Fruit fly (Drosophila melanogaster) whole organism, embryonic: ENCODE data around the gene CG8562.
A peak's percentile ranks its signal among the peaks of the same experiment; 100 is the strongest.

Experiments
- Asciz ChIP-seq: fragments of 200-800 bp; sonication (Bioruptor generic); optimal IDR thresholded peaks from 2 replicates; lab custom pipeline; 2017; ENCODE audit warnings: missing biosample characterization, mild to moderate bottlenecking, missing genetic modification characterization, missing genetic modification reagents
- Atf-2 ChIP-seq: fragments of 200-800 bp; sonication (Bioruptor generic); optimal IDR thresholded peaks from 2 replicates; lab custom pipeline; 2016; ENCODE audit warnings: missing biosample characterization, missing genetic modification characterization
- CG10565 ChIP-seq: fragments of 200-800 bp; sonication (Bioruptor generic); optimal IDR thresholded peaks from 3 replicates; lab custom pipeline; 2016; ENCODE audit warnings: missing biosample characterization, mild to moderate bottlenecking, missing genetic modification characterization
- CG11247 ChIP-seq: fragments of 200-800 bp; sonication (Bioruptor generic); IDR thresholded peaks from 2 replicates; pipeline ENCODE4 v1.3.6; 2022; ENCODE audit warnings: missing biosample characterization, missing genetic modification characterization
- CG12659 ChIP-seq: fragments of 200-800 bp; sonication (Bioruptor generic); optimal IDR thresholded peaks from 3 replicates; lab custom pipeline; 2017; ENCODE audit warnings: mild to moderate bottlenecking, missing biosample characterization, missing genetic modification reagents, missing genetic modification characterization
- CG14710 ChIP-seq: fragments of 200-800 bp; sonication (Bioruptor generic); optimal IDR thresholded peaks from 3 replicates; lab custom pipeline; 2019; ENCODE audit warnings: missing biosample characterization, mild to moderate bottlenecking, missing genetic modification characterization, moderate library complexity
- CG1647 ChIP-seq: fragments of 200-800 bp; sonication (Bioruptor generic); optimal IDR thresholded peaks from 3 replicates; lab custom pipeline; 2016; ENCODE audit warnings: missing biosample characterization, missing genetic modification characterization
- CG17359 ChIP-seq: fragments of 200-800 bp; sonication (Bioruptor generic); optimal IDR thresholded peaks from 3 replicates; lab custom pipeline; 2018; ENCODE audit warnings: missing biosample characterization, mild to moderate bottlenecking, missing genetic modification characterization, moderate library complexity
- CG17829 ChIP-seq: fragments of 200-800 bp; optimal IDR thresholded peaks from 2 replicates; lab custom pipeline; 2019; ENCODE audit warnings: missing biosample characterization, mild to moderate bottlenecking, missing genetic modification characterization, moderate library complexity
- CG1792 ChIP-seq: fragments of 200-800 bp; sonication (Bioruptor generic); optimal IDR thresholded peaks from 2 replicates; lab custom pipeline; 2016; ENCODE audit warnings: missing biosample characterization, missing genetic modification characterization
- CG2712 ChIP-seq: fragments of 200-800 bp; optimal IDR thresholded peaks from 3 replicates; lab custom pipeline; 2019; ENCODE audit warnings: missing biosample characterization, mild to moderate bottlenecking, missing genetic modification characterization, moderate library complexity
- CG31388 ChIP-seq: fragments of 200-800 bp; sonication (Bioruptor generic); optimal IDR thresholded peaks from 2 replicates; lab custom pipeline; 2016; ENCODE audit warnings: missing biosample characterization, missing genetic modification characterization
- CG3726 ChIP-seq: fragments of 200-800 bp; sonication (Bioruptor generic); IDR thresholded peaks from 3 replicates; pipeline ENCODE4, ENCODE4 v1.3.6; 2022; ENCODE audit warnings: missing biosample characterization, missing genetic modification characterization
- CG5953 ChIP-seq: fragments of 200-800 bp; sonication (Bioruptor generic); IDR thresholded peaks from 2 replicates; pipeline ENCODE4 v1.3.6; 2022; ENCODE audit warnings: missing biosample characterization, missing genetic modification characterization
- CG6175 ChIP-seq: fragments of 200-800 bp; sonication (Bioruptor generic); IDR thresholded peaks from 3 replicates; pipeline ENCODE4 v1.3.6; 2022; ENCODE audit warnings: missing biosample characterization, missing genetic modification characterization
- CG7987 ChIP-seq: fragments of 200-800 bp; sonication (Bioruptor generic); optimal IDR thresholded peaks from 2 replicates; lab custom pipeline; 2018; ENCODE audit warnings: missing biosample characterization, mild to moderate bottlenecking, missing genetic modification characterization, moderate library complexity
- CTCF ChIP-seq: fragments of 200-800 bp; sonication (Bioruptor generic); optimal IDR thresholded peaks from 2 replicates; lab custom pipeline; 2017; ENCODE audit warnings: missing biosample characterization, mild to moderate bottlenecking, missing genetic modification characterization, moderate library complexity
- Dll ChIP-seq: fragments of 200-800 bp; sonication (Bioruptor generic); IDR thresholded peaks from 4 replicates; pipeline ENCODE4 v1.3.6; 2022; ENCODE audit warnings: missing biosample characterization, missing genetic modification characterization; ENCODE audit not compliant: partially characterized antibody
- ERR ChIP-seq: fragments of 200-800 bp; sonication (Bioruptor generic); optimal IDR thresholded peaks from 2 replicates; lab custom pipeline; 2016; ENCODE audit warnings: missing biosample characterization, missing genetic modification characterization
- Ets97D ChIP-seq: fragments of 200-800 bp; sonication (Bioruptor generic); optimal IDR thresholded peaks from 3 replicates; lab custom pipeline; 2016; ENCODE audit warnings: missing biosample characterization, missing genetic modification characterization
- Jarid2 ChIP-seq: fragments of 200-800 bp; sonication (Bioruptor generic); optimal IDR thresholded peaks from 3 replicates; lab custom pipeline; 2017; ENCODE audit warnings: mild to moderate bottlenecking, missing biosample characterization, missing genetic modification reagents, missing genetic modification characterization
- Lhr ChIP-seq: fragments of 200-800 bp; sonication (Bioruptor generic); optimal IDR thresholded peaks from 3 replicates; lab custom pipeline; 2017; ENCODE audit warnings: mild to moderate bottlenecking, missing biosample characterization, missing genetic modification reagents, missing genetic modification characterization
- MBD-R2 ChIP-seq: fragments of 200-800 bp; sonication (Bioruptor generic); IDR thresholded peaks from 2 replicates; pipeline ENCODE4 v1.3.6; 2022; ENCODE audit warnings: missing biosample characterization, missing genetic modification characterization
- Myb ChIP-seq: fragments of 200-800 bp; sonication (Bioruptor generic); optimal IDR thresholded peaks from 2 replicates; lab custom pipeline; 2016; ENCODE audit warnings: missing biosample characterization, missing genetic modification characterization
- Oaz ChIP-seq: fragments of 200-800 bp; sonication (Bioruptor generic); IDR thresholded peaks from 2 replicates; pipeline ENCODE4 v1.3.6; 2022; ENCODE audit warnings: missing biosample characterization, missing genetic modification characterization
- Sox100B ChIP-seq: fragments of 200-800 bp; sonication (Bioruptor generic); optimal IDR thresholded peaks from 3 replicates; lab custom pipeline; 2018; ENCODE audit warnings: missing biosample characterization, mild to moderate bottlenecking, missing genetic modification characterization
- Xrp1 ChIP-seq: fragments of 200-800 bp; sonication (Bioruptor generic); IDR thresholded peaks from 2 replicates; pipeline ENCODE4 v1.3.6; 2022; ENCODE audit warnings: missing biosample characterization, missing genetic modification characterization
- ash1 ChIP-seq: fragments of 200-800 bp; sonication (Bioruptor generic); optimal IDR thresholded peaks from 2 replicates; lab custom pipeline; 2018; ENCODE audit warnings: missing biosample characterization, mild to moderate bottlenecking, missing genetic modification characterization
- cato ChIP-seq: fragments of 200-800 bp; sonication (Bioruptor generic); optimal IDR thresholded peaks from 2 replicates; lab custom pipeline; 2016; ENCODE audit warnings: missing biosample characterization, missing genetic modification characterization, borderline replicate concordance
- caup ChIP-seq: fragments of 200-800 bp; sonication (Bioruptor generic); optimal IDR thresholded peaks from 3 replicates; lab custom pipeline; 2017; ENCODE audit warnings: missing biosample characterization, mild to moderate bottlenecking, missing genetic modification characterization, moderate library complexity; ENCODE audit not compliant: severe bottlenecking
- chn ChIP-seq: fragments of 200-800 bp; sonication (Bioruptor generic); optimal IDR thresholded peaks from 2 replicates; lab custom pipeline; 2016; ENCODE audit warnings: missing biosample characterization, missing genetic modification characterization
- crc ChIP-seq: fragments of 200-800 bp; sonication (Bioruptor generic); optimal IDR thresholded peaks from 2 replicates; lab custom pipeline; 2016; ENCODE audit warnings: missing biosample characterization, missing genetic modification characterization
- croc ChIP-seq: fragments of 200-800 bp; sonication (Bioruptor generic); conservative IDR thresholded peaks from 3 replicates; pipeline ENCODE4 v1.3.6; 2022; ENCODE audit warnings: missing biosample characterization, missing genetic modification characterization
- dmrt11E ChIP-seq: fragments of 200-800 bp; sonication (Bioruptor generic); optimal IDR thresholded peaks from 3 replicates; lab custom pipeline; 2018; ENCODE audit warnings: missing biosample characterization, mild to moderate bottlenecking, missing genetic modification characterization, moderate library complexity
- dpn ChIP-seq, 2 experiments: fragments of 200-800 bp; sonication (Bioruptor generic); optimal IDR thresholded peaks; 3 replicates each; lab custom pipeline; 2016; ENCODE audit warnings: missing biosample characterization in 2 of 2, missing genetic modification characterization in 2 of 2
- dysf ChIP-seq: fragments of 200-800 bp; sonication (Bioruptor generic); IDR thresholded peaks from 3 replicates; pipeline ENCODE4 v1.3.6; 2022; ENCODE audit warnings: missing biosample characterization, missing genetic modification characterization
- en ChIP-seq: fragments of 200-800 bp; sonication (Bioruptor generic); optimal IDR thresholded peaks from 2 replicates; lab custom pipeline; 2016; ENCODE audit warnings: missing biosample characterization, missing genetic modification characterization
- fd96Cb ChIP-seq: fragments of 200-800 bp; sonication (Bioruptor generic); optimal IDR thresholded peaks from 2 replicates; lab custom pipeline; 2018; ENCODE audit warnings: missing biosample characterization, mild to moderate bottlenecking, missing genetic modification characterization, moderate library complexity
- ftz-f1 ChIP-seq: fragments of 200-800 bp; sonication (Bioruptor generic); optimal IDR thresholded peaks from 2 replicates; lab custom pipeline; 2016; ENCODE audit warnings: missing biosample characterization, missing genetic modification characterization
- knrl ChIP-seq: fragments of 200-800 bp; sonication (Bioruptor generic); IDR thresholded peaks from 3 replicates; pipeline ENCODE4 v1.3.6; 2022; ENCODE audit warnings: missing biosample characterization, missing genetic modification characterization; ENCODE audit not compliant: partially characterized antibody
- lmd ChIP-seq: fragments of 200-800 bp; sonication (Bioruptor generic); IDR thresholded peaks from 2 replicates; pipeline ENCODE4 v1.3.6; 2022; ENCODE audit warnings: missing biosample characterization, missing genetic modification characterization
- mam ChIP-seq: fragments of 200-800 bp; sonication (Bioruptor generic); optimal IDR thresholded peaks from 3 replicates; lab custom pipeline; 2016; ENCODE audit warnings: missing biosample characterization, missing genetic modification characterization
- nom ChIP-seq: fragments of 200-800 bp; sonication (Bioruptor generic); optimal IDR thresholded peaks from 2 replicates; lab custom pipeline; 2017; ENCODE audit warnings: missing biosample characterization, missing genetic modification characterization, mild to moderate bottlenecking, moderate library complexity, missing genetic modification reagents
- pfk ChIP-seq: fragments of 200-800 bp; sonication (Bioruptor generic); optimal IDR thresholded peaks from 2 replicates; lab custom pipeline; 2018; ENCODE audit warnings: missing biosample characterization, mild to moderate bottlenecking, missing genetic modification characterization, moderate library complexity
- slbo ChIP-seq: fragments of 200-800 bp; sonication (Bioruptor generic); IDR thresholded peaks from 2 replicates; pipeline ENCODE4 v1.3.6; 2022; ENCODE audit warnings: missing biosample characterization, missing genetic modification characterization
- so ChIP-seq: fragments of 200-800 bp; sonication (Bioruptor generic); IDR thresholded peaks from 3 replicates; pipeline ENCODE4 v1.3.6; 2022; ENCODE audit warnings: missing biosample characterization, missing genetic modification characterization
- tll ChIP-seq, 2 experiments: fragments of 200-800 bp in 1 of 2; fragments of >200 bp in 1 of 2; sonication (Bioruptor generic) in 1 of 2; optimal IDR thresholded peaks; 2 replicates each; lab custom pipeline; 2017 to 2019; ENCODE audit warnings: missing biosample characterization in 2 of 2, missing genetic modification characterization in 2 of 2, mild to moderate bottlenecking in 1 of 2, moderate library complexity in 1 of 2
- unc-4 ChIP-seq: fragments of 200-800 bp; sonication (Bioruptor generic); IDR thresholded peaks from 2 replicates; pipeline ENCODE4 v1.3.6; 2022; ENCODE audit warnings: missing biosample characterization, missing genetic modification characterization; ENCODE audit not compliant: partially characterized antibody
- wek ChIP-seq: fragments of 200-800 bp; sonication (Bioruptor generic); optimal IDR thresholded peaks from 3 replicates; lab custom pipeline; 2018; ENCODE audit warnings: missing biosample characterization, mild to moderate bottlenecking, missing genetic modification characterization, moderate library complexity
- zfh2 ChIP-seq: fragments of 200-800 bp; sonication (Bioruptor generic); optimal IDR thresholded peaks from 2 replicates; lab custom pipeline; 2016; ENCODE audit warnings: missing biosample characterization, missing genetic modification characterization

CG8562 gene

dm6 chr3L:7360324-7360852, 37.7 kb upstream of the CG8562 start, which contains the start of gene Sec63 (continued):
- no peak for TF ChIP-seq CG14710 (tag; lab: Kevin White, UChicago)
- no peak for TF ChIP-seq Oaz
- TF ChIP-seq MBD-R2 (GFP tag; lab: Robert Waterston, UW) = peak; percentile 79
- TF ChIP-seq slbo (GFP tag; lab: Robert Waterston, UW) = peak; percentile 78
- no peak for TF ChIP-seq en
- no peak for TF ChIP-seq CG31388 (GFP tag; lab: Kevin White, UChicago)
- TF ChIP-seq CG10565 = no peak
- TF ChIP-seq unc-4 = peak; percentile 80
- TF ChIP-seq Lhr (GFP tag; lab: Kevin White, UChicago) = no peak
- peak; percentile 22 for TF ChIP-seq zfh2 (GFP tag; lab: Kevin White, UChicago)
- peak; percentile 34 for TF ChIP-seq Sox100B (GFP tag; lab: Kevin White, UChicago)
- TF ChIP-seq lmd (GFP tag; lab: Robert Waterston, UW) = peak; percentile 56; the same call in 1 of the 2 replicates
- peak; percentile 1 for TF ChIP-seq Myb (GFP tag; lab: Kevin White, UChicago)
- TF ChIP-seq CG1647 (GFP tag; lab: Kevin White, UChicago) = peak; percentile 17
- no peak for TF ChIP-seq wek (GFP tag; lab: Kevin White, UChicago)
- TF ChIP-seq nom (GFP tag; lab: Kevin White, UChicago) = no peak
- TF ChIP-seq so (GFP tag; lab: Robert Waterston, UW) = peak; percentile 60; the same call in 2 of the 3 replicates
- peak; percentile 41 to 63 for TF ChIP-seq dpn (GFP tag; optimal IDR thresholded peaks at IDR 0.05; lab: Kevin White, UChicago)
- TF ChIP-seq fd96Cb = peak; percentile 7
- TF ChIP-seq dmrt11E = no peak
- peak; percentile 93 for TF ChIP-seq pfk (GFP tag; lab: Kevin White, UChicago)
- TF ChIP-seq ftz-f1 = no peak
- TF ChIP-seq CG7987 (GFP tag; lab: Kevin White, UChicago) = no peak
- peak; percentile 60 for TF ChIP-seq mam
- TF ChIP-seq CG6175 (GFP tag; lab: Robert Waterston, UW) = no peak
- TF ChIP-seq caup = peak; percentile 27
- 0 out of 2 replicates have a peak, but pooled peaks have one; percentile 16 for TF ChIP-seq CG11247 (GFP tag; lab: Robert Waterston, UW)
- peak; percentile 31 for TF ChIP-seq CG2712 (tag; lab: Kevin White, UChicago)
- TF ChIP-seq CTCF (GFP tag; lab: Kevin White, UChicago) = peak; percentile 72
- no peak for TF ChIP-seq Ets97D (GFP tag; lab: Kevin White, UChicago)
- TF ChIP-seq ash1 = no peak
- TF ChIP-seq tll (GFP tag; optimal IDR thresholded peaks at IDR 0.05; lab: Kevin White, UChicago) = no peak
- TF ChIP-seq Dll = peak; percentile 74
- TF ChIP-seq ERR (GFP tag; lab: Kevin White, UChicago) = no peak
- TF ChIP-seq Jarid2 (GFP tag; lab: Kevin White, UChicago) = peak; percentile 6
- TF ChIP-seq Asciz (GFP tag; lab: Kevin White, UChicago) = peak; percentile 22
- peak; percentile 36 for TF ChIP-seq cato (GFP tag; lab: Kevin White, UChicago)
- TF ChIP-seq CG3726 (GFP tag; lab: Robert Waterston, UW) = no peak
- peak; percentile 91 for TF ChIP-seq knrl (GFP tag; lab: Robert Waterston, UW)
- TF ChIP-seq CG1792 (GFP tag; lab: Kevin White, UChicago) = no peak
- TF ChIP-seq CG17359 (tag; lab: Kevin White, UChicago) = peak; percentile 49
- no peak; the same call in 2 of the 3 replicates for TF ChIP-seq dysf (GFP tag; lab: Robert Waterston, UW)
- TF ChIP-seq CG5953 = no peak
- no peak for TF ChIP-seq Atf-2 (GFP tag; lab: Kevin White, UChicago)
- TF ChIP-seq chn (GFP tag; lab: Kevin White, UChicago) = peak; percentile 57
- no peak for TF ChIP-seq crc (GFP tag; lab: Kevin White, UChicago)
- TF ChIP-seq Xrp1 (GFP tag; lab: Robert Waterston, UW) = peak; percentile 71
- peak; percentile 20 for TF ChIP-seq CG17829 (tag; lab: Kevin White, UChicago)
- no peak for TF ChIP-seq croc (GFP tag; lab: Robert Waterston, UW)
- TF ChIP-seq CG12659 (GFP tag; lab: Kevin White, UChicago) = peak; percentile 76
